Fruit fly (Drosophila melanogaster) whole organism, embryonic: ENCODE measurements around the gene CG42390.

Experiments used
- Bgb ChIP-seq: fragments of 200-800 bp; sonication (Bioruptor generic); IDR thresholded peaks from 2 replicates; pipeline ENCODE4 v1.3.6; 2022; ENCODE audit warnings: missing biosample characterization, missing genetic modification characterization; ENCODE audit not compliant: partially characterized antibody
- C15 ChIP-seq: fragments of 200-800 bp; sonication (Bioruptor generic); IDR thresholded peaks from 3 replicates; pipeline ENCODE4 v1.3.6; 2022; ENCODE audit warnings: missing biosample characterization, missing genetic modification characterization
- CG11504 ChIP-seq: fragments of 200-800 bp; sonication (Bioruptor generic); optimal IDR thresholded peaks from 3 replicates; lab custom pipeline; 2019; ENCODE audit warnings: missing biosample characterization, mild to moderate bottlenecking, missing genetic modification characterization, moderate library complexity
- CG12071 ChIP-seq: fragments of 200-800 bp; sonication (Bioruptor generic); optimal IDR thresholded peaks from 3 replicates; lab custom pipeline; 2018; ENCODE audit warnings: missing biosample characterization, mild to moderate bottlenecking, missing genetic modification characterization
- CG12659 ChIP-seq: fragments of 200-800 bp; sonication (Bioruptor generic); optimal IDR thresholded peaks from 3 replicates; lab custom pipeline; 2017; ENCODE audit warnings: mild to moderate bottlenecking, missing biosample characterization, missing genetic modification reagents, missing genetic modification characterization
- CG13894 ChIP-seq: fragments of 200-800 bp; sonication (Bioruptor generic); optimal IDR thresholded peaks from 3 replicates; lab custom pipeline; 2018; ENCODE audit warnings: missing biosample characterization, mild to moderate bottlenecking, missing genetic modification characterization, moderate library complexity
- CG14014 ChIP-seq: fragments of 200-800 bp; sonication (Bioruptor generic); IDR thresholded peaks from 2 replicates; pipeline ENCODE4 v1.3.6; 2022; ENCODE audit warnings: missing biosample characterization, missing genetic modification characterization
- CG15696 ChIP-seq: fragments of 200-800 bp; sonication (Bioruptor generic); optimal IDR thresholded peaks from 2 replicates; lab custom pipeline; 2019; ENCODE audit warnings: missing biosample characterization, mild to moderate bottlenecking, missing genetic modification characterization, moderate library complexity
- CG1832 ChIP-seq: fragments of 200-800 bp; sonication (Bioruptor generic); optimal IDR thresholded peaks from 2 replicates; lab custom pipeline; 2017; ENCODE audit warnings: missing biosample characterization, mild to moderate bottlenecking, missing genetic modification characterization, inconsistent platforms
- CG30020 ChIP-seq: fragments of 200-800 bp; optimal IDR thresholded peaks from 2 replicates; lab custom pipeline; 2019; ENCODE audit warnings: missing biosample characterization, mild to moderate bottlenecking, missing genetic modification characterization, moderate library complexity
- CG3163 ChIP-seq: fragments of 200-800 bp; sonication (Bioruptor generic); optimal IDR thresholded peaks from 3 replicates; lab custom pipeline; 2016; ENCODE audit warnings: missing biosample characterization, missing genetic modification characterization
- CG32767 ChIP-seq: fragments of 200-800 bp; sonication (Bioruptor generic); IDR thresholded peaks from 2 replicates; pipeline ENCODE4 v1.3.6; 2022; ENCODE audit warnings: missing biosample characterization, missing genetic modification characterization
- CG34422 ChIP-seq: fragments of 200-800 bp; sonication (Bioruptor generic); IDR thresholded peaks from 3 replicates; pipeline ENCODE4 v1.3.6; 2022; ENCODE audit warnings: missing biosample characterization, missing genetic modification characterization
- CG42726 ChIP-seq: fragments of 200-800 bp; sonication (Bioruptor generic); IDR thresholded peaks from 2 replicates; pipeline ENCODE4 v1.3.6; 2022; ENCODE audit warnings: missing biosample characterization, missing genetic modification characterization; ENCODE audit not compliant: partially characterized antibody
- CG4360 ChIP-seq: fragments of 200-800 bp; sonication (Bioruptor generic); IDR thresholded peaks from 2 replicates; pipeline ENCODE4 v1.3.6; 2022; ENCODE audit warnings: missing biosample characterization, missing genetic modification characterization
- CG4424 ChIP-seq: fragments of 200-800 bp; sonication (Bioruptor generic); optimal IDR thresholded peaks from 3 replicates; lab custom pipeline; 2016; ENCODE audit warnings: missing biosample characterization, missing genetic modification characterization
- CG4617 ChIP-seq: fragments of 200-800 bp; sonication (Bioruptor generic); optimal IDR thresholded peaks from 3 replicates; lab custom pipeline; 2016; ENCODE audit warnings: missing biosample characterization, missing genetic modification characterization, borderline replicate concordance
- CG5180 ChIP-seq: fragments of 200-800 bp; sonication (Bioruptor generic); optimal IDR thresholded peaks from 3 replicates; lab custom pipeline; 2017; ENCODE audit warnings: missing biosample characterization, missing genetic modification characterization, mild to moderate bottlenecking, moderate library complexity, missing genetic modification reagents
- CG6175 ChIP-seq: fragments of 200-800 bp; sonication (Bioruptor generic); IDR thresholded peaks from 3 replicates; pipeline ENCODE4 v1.3.6; 2022; ENCODE audit warnings: missing biosample characterization, missing genetic modification characterization
- CG6272 ChIP-seq: fragments of 200-800 bp; sonication (Bioruptor generic); IDR thresholded peaks from 2 replicates; pipeline ENCODE4 v1.3.6; 2022; ENCODE audit warnings: missing biosample characterization, missing genetic modification characterization
- CG7987 ChIP-seq: fragments of 200-800 bp; sonication (Bioruptor generic); optimal IDR thresholded peaks from 2 replicates; lab custom pipeline; 2018; ENCODE audit warnings: missing biosample characterization, mild to moderate bottlenecking, missing genetic modification characterization, moderate library complexity
- CG8388 ChIP-seq: fragments of 200-800 bp; sonication (Bioruptor generic); optimal IDR thresholded peaks from 2 replicates; lab custom pipeline; 2019; ENCODE audit warnings: missing biosample characterization, mild to moderate bottlenecking, missing genetic modification characterization, moderate library complexity
- Dad ChIP-seq: fragments of 200-800 bp; sonication (Bioruptor generic); optimal IDR thresholded peaks from 3 replicates; lab custom pipeline; 2016; ENCODE audit warnings: missing biosample characterization, missing genetic modification characterization
- Deaf1 ChIP-seq: fragments of 200-800 bp; optimal IDR thresholded peaks from 3 replicates; lab custom pipeline; 2019; ENCODE audit warnings: missing biosample characterization, mild to moderate bottlenecking, missing genetic modification characterization, moderate library complexity
- Dek ChIP-seq: fragments of 200-800 bp; sonication (Bioruptor generic); optimal IDR thresholded peaks from 3 replicates; lab custom pipeline; 2019; ENCODE audit warnings: missing biosample characterization, mild to moderate bottlenecking, missing genetic modification characterization, moderate library complexity
- Doc3 ChIP-seq: fragments of 200-800 bp; sonication (Bioruptor generic); IDR thresholded peaks from 3 replicates; pipeline ENCODE4 v1.3.6; 2022; ENCODE audit warnings: missing biosample characterization, missing genetic modification characterization; ENCODE audit not compliant: partially characterized antibody
- Dp ChIP-seq: fragments of 200-800 bp; sonication (Bioruptor generic); optimal IDR thresholded peaks from 2 replicates; lab custom pipeline; 2018; ENCODE audit warnings: missing biosample characterization, mild to moderate bottlenecking, missing genetic modification characterization, moderate library complexity
- Ets97D ChIP-seq: fragments of 200-800 bp; sonication (Bioruptor generic); optimal IDR thresholded peaks from 3 replicates; lab custom pipeline; 2016; ENCODE audit warnings: missing biosample characterization, missing genetic modification characterization
- H15 ChIP-seq: fragments of 200-800 bp; sonication (Bioruptor generic); IDR thresholded peaks from 3 replicates; pipeline ENCODE4 v1.3.6; 2022; ENCODE audit warnings: missing biosample characterization, missing genetic modification characterization
- Hmr ChIP-seq: fragments of 200-800 bp; sonication (Bioruptor generic); optimal IDR thresholded peaks from 3 replicates; lab custom pipeline; 2017; ENCODE audit warnings: mild to moderate bottlenecking, missing biosample characterization, missing genetic modification reagents, missing genetic modification characterization
- Hr39 ChIP-seq: fragments of >200 bp; optimal IDR thresholded peaks from 2 replicates; lab custom pipeline; 2017
- Hsf ChIP-seq: fragments of 200-800 bp; sonication (Bioruptor generic); optimal IDR thresholded peaks from 3 replicates; lab custom pipeline; 2016; ENCODE audit warnings: missing biosample characterization, missing genetic modification characterization
- Med ChIP-seq: fragments of 200-800 bp; sonication (Bioruptor generic); peaks from one replicate; lab custom pipeline; 2016; ENCODE audit warnings: missing biosample characterization, missing genetic modification characterization, mild to moderate bottlenecking, inconsistent platforms, moderate library complexity
- Opbp ChIP-seq: fragments of 200-800 bp; sonication (Bioruptor generic); IDR thresholded peaks from 3 replicates; pipeline ENCODE4 v1.3.6; 2022; ENCODE audit warnings: missing biosample characterization, missing genetic modification characterization; ENCODE audit not compliant: partially characterized antibody
- Rfx ChIP-seq: fragments of 200-800 bp; sonication (Bioruptor generic); IDR thresholded peaks from 2 replicates; pipeline ENCODE4 v1.3.6; 2022; ENCODE audit warnings: missing biosample characterization, missing genetic modification characterization
- Spps ChIP-seq: fragments of 200-800 bp; sonication (Bioruptor generic); optimal IDR thresholded peaks from 2 replicates; lab custom pipeline; 2018; ENCODE audit warnings: missing biosample characterization, mild to moderate bottlenecking, missing genetic modification characterization
- Trl ChIP-seq, 3 experiments: fragments of >200 bp in 2 of 3; fragments of 200-800 bp in 1 of 3; sonication (Bioruptor generic) in 1 of 3; optimal IDR thresholded peaks; 2 replicates in 1 of 3; 3 replicates in 2 of 3; lab custom pipeline; 2016 to 2017; ENCODE audit warnings: missing biosample characterization in 1 of 3, missing genetic modification characterization in 1 of 3
- bowl ChIP-seq: fragments of 200-800 bp; sonication (Bioruptor generic); IDR thresholded peaks from 2 replicates; pipeline ENCODE4 v1.3.6; 2022; ENCODE audit warnings: missing biosample characterization, missing genetic modification characterization
- chm ChIP-seq: fragments of 200-800 bp; sonication (Bioruptor generic); IDR thresholded peaks from 2 replicates; pipeline ENCODE4 v1.3.6; 2022; ENCODE audit warnings: missing biosample characterization, missing genetic modification characterization
- crol ChIP-seq: fragments of 200-800 bp; sonication (Bioruptor generic); IDR thresholded peaks from 2 replicates; pipeline ENCODE4 v1.3.6; 2022; ENCODE audit warnings: missing biosample characterization, missing genetic modification characterization
- ewg ChIP-seq: fragments of 200-800 bp; sonication (Bioruptor generic); optimal IDR thresholded peaks from 3 replicates; lab custom pipeline; 2017; ENCODE audit warnings: mild to moderate bottlenecking, missing biosample characterization, missing genetic modification reagents, missing genetic modification characterization
- ham ChIP-seq: fragments of 200-800 bp; sonication (Bioruptor generic); IDR thresholded peaks from 2 replicates; pipeline ENCODE4 v1.3.6; 2022; ENCODE audit warnings: missing biosample characterization, missing genetic modification characterization
- hbn ChIP-seq: fragments of 200-800 bp; sonication (Bioruptor generic); IDR thresholded peaks from 2 replicates; pipeline ENCODE4 v1.3.6; 2022; ENCODE audit warnings: missing biosample characterization, missing genetic modification characterization; ENCODE audit not compliant: partially characterized antibody
- lab ChIP-seq: fragments of 200-800 bp; sonication (Bioruptor generic); optimal IDR thresholded peaks from 3 replicates; lab custom pipeline; 2017; ENCODE audit warnings: missing biosample characterization, missing genetic modification characterization, mild to moderate bottlenecking, moderate library complexity, missing genetic modification reagents
- row ChIP-seq: fragments of 200-800 bp; sonication (Bioruptor generic); IDR thresholded peaks from 3 replicates; pipeline ENCODE4 v1.3.6; 2022; ENCODE audit warnings: missing biosample characterization, missing genetic modification characterization
- ttk ChIP-seq: fragments of 200-800 bp; sonication (Bioruptor generic); IDR thresholded peaks from 2 replicates; pipeline ENCODE4 v2.1.2; 2022; ENCODE audit warnings: missing biosample characterization, missing genetic modification characterization
- wek ChIP-seq: fragments of 200-800 bp; sonication (Bioruptor generic); optimal IDR thresholded peaks from 3 replicates; lab custom pipeline; 2018; ENCODE audit warnings: missing biosample characterization, mild to moderate bottlenecking, missing genetic modification characterization, moderate library complexity

CG42390 gene

dm6 chr3R:22124863-22125262 is 5.0 kb downstream of the CG42390 start (continued):
- peak; percentile 60; the same call in 1 of the 2 replicates for TF ChIP-seq chm (GFP tag; lab: Robert Waterston, UW)
- peak; percentile 58 for TF ChIP-seq Med (GFP tag; lab: Kevin White, UChicago)
- no peak for TF ChIP-seq CG6272 (GFP tag; lab: Robert Waterston, UW)
- TF ChIP-seq row (GFP tag; lab: Robert Waterston, UW): no peak
- no peak for TF ChIP-seq CG42726 (GFP tag; lab: Robert Waterston, UW)
- 0 out of 2 replicates have a peak, but pooled peaks have one; percentile 24 for TF ChIP-seq hbn (GFP tag; lab: Robert Waterston, UW)
- TF ChIP-seq Spps (tag; lab: Kevin White, UChicago): peak; percentile 5
- TF ChIP-seq Opbp (GFP tag; lab: Robert Waterston, UW): 0 out of 3 replicates have a peak, but pooled peaks have one; percentile 22
- peak; percentile 17 for TF ChIP-seq CG5180 (GFP tag; lab: Kevin White, UChicago)
- TF ChIP-seq CG32767 (GFP tag; lab: Robert Waterston, UW): no peak
- peak; percentile 8 for TF ChIP-seq CG12071 (GFP tag; lab: Kevin White, UChicago)
- TF ChIP-seq Dek (tag; lab: Kevin White, UChicago): no peak
- TF ChIP-seq CG11504 (tag; lab: Kevin White, UChicago): peak; percentile 92
- 0 out of 3 replicates have a peak, but pooled peaks have one; percentile 46 for TF ChIP-seq Doc3 (GFP tag; lab: Robert Waterston, UW)
- TF ChIP-seq Trl (optimal IDR thresholded peaks at IDR 0.05; lab: Kevin White, UChicago): peak; percentile 51 to 66
- TF ChIP-seq Trl (GFP tag; optimal IDR thresholded peaks at IDR 0.05; lab: Kevin White, UChicago): no peak
- no peak for TF ChIP-seq CG6175
- TF ChIP-seq CG3163: peak; percentile 91

dm6 chr3R:22133337-22134014 is 13.6 kb downstream of the CG42390 start, which contains the start of gene SKIP:
Gene SKIP (plus strand): TSS chr3R:22133830.
- no peak for TF ChIP-seq CG15696 (tag; lab: Kevin White, UChicago)
- TF ChIP-seq H15 (GFP tag; lab: Robert Waterston, UW): no peak
- TF ChIP-seq Dad: peak; percentile 73
- no peak for TF ChIP-seq ttk (GFP tag; lab: Robert Waterston, UW)
- TF ChIP-seq CG7987 (GFP tag; lab: Kevin White, UChicago): peak; percentile 70
- TF ChIP-seq CG13894 (tag; lab: Kevin White, UChicago): no peak
- peak; percentile 83 for TF ChIP-seq Ets97D (GFP tag; lab: Kevin White, UChicago)
- peak; percentile 49 for TF ChIP-seq CG12659
- TF ChIP-seq C15 (GFP tag; lab: Robert Waterston, UW): no peak
- peak; percentile 89; the same call in 1 of the 3 replicates for TF ChIP-seq CG34422 (GFP tag; lab: Robert Waterston, UW)
- peak; percentile 65; the same call in 1 of the 2 replicates for TF ChIP-seq CG4360 (GFP tag; lab: Robert Waterston, UW)
- TF ChIP-seq CG8388 (GFP tag; lab: Kevin White, UChicago): peak; percentile 11
- TF ChIP-seq ham (GFP tag; lab: Robert Waterston, UW): no peak
- no peak for TF ChIP-seq wek (GFP tag; lab: Kevin White, UChicago)
- no peak for TF ChIP-seq Hr39
- peak; percentile 67 for TF ChIP-seq Bgb (GFP tag; lab: Robert Waterston, UW)
- TF ChIP-seq lab (GFP tag; lab: Kevin White, UChicago): peak; percentile 59
- peak; percentile 61; the same call in 1 of the 2 replicates for TF ChIP-seq Rfx
- TF ChIP-seq CG1832: no peak
- peak; percentile 51 for TF ChIP-seq Dp (GFP tag; lab: Kevin White, UChicago)
- peak; percentile 71 for TF ChIP-seq ewg (GFP tag; lab: Kevin White, UChicago)
- no peak for TF ChIP-seq CG4617 (GFP tag; lab: Kevin White, UChicago)
- no peak for TF ChIP-seq Hsf
- TF ChIP-seq CG14014 (GFP tag; lab: Robert Waterston, UW): peak; percentile 37; the same call in 1 of the 2 replicates
- TF ChIP-seq crol (GFP tag; lab: Robert Waterston, UW): no peak
- 0 out of 2 replicates have a peak, but pooled peaks have one; percentile 11 for TF ChIP-seq bowl
- peak; percentile 37 for TF ChIP-seq Hmr (GFP tag; lab: Kevin White, UChicago)
- TF ChIP-seq Deaf1 (tag; lab: Kevin White, UChicago): peak; percentile 94
- no peak for TF ChIP-seq CG30020
- peak; percentile 29 for TF ChIP-seq CG4424
